Worm (Caenorhabditis elegans) whole organism, early embryonic: Measurements from ENCODE around the gene D1054.3.

Source experiments
- F13C5.2 ChIP-seq: sonication (generic microtip); optimal IDR thresholded peaks from 2 replicates; lab custom pipeline; 2017; ENCODE audit warnings: mild to moderate bottlenecking, missing genetic modification characterization, inconsistent platforms, missing compliant biosample characterization
- aly-1 ChIP-seq: sonication (generic microtip); optimal IDR thresholded peaks from 2 replicates; lab custom pipeline; 2016; ENCODE audit warnings: missing genetic modification characterization, missing compliant biosample characterization
- ama-1 ChIP-seq: fragments of 150-350 bp; optimal IDR thresholded peaks from 2 replicates; lab custom pipeline; 2014
- ceh-13 ChIP-seq: fragments of 200-800 bp; sonication (Bioruptor generic); optimal IDR thresholded peaks from 2 replicates; lab custom pipeline; 2018; ENCODE audit warnings: mild to moderate bottlenecking, missing genetic modification characterization, missing compliant biosample characterization
- ceh-36 ChIP-seq: sonication (generic microtip); optimal IDR thresholded peaks from 2 replicates; lab custom pipeline; 2016; ENCODE audit warnings: missing genetic modification characterization, inconsistent platforms, missing compliant biosample characterization
- ets-7 ChIP-seq: sonication (generic microtip); optimal IDR thresholded peaks from 2 replicates; lab custom pipeline; 2016; ENCODE audit warnings: missing genotype, missing genetic modification characterization, missing compliant biosample characterization
- flt-1 ChIP-seq: fragments of 200-800 bp; sonication (Bioruptor generic); IDR thresholded peaks from 2 replicates; pipeline ENCODE4 v1.3.6; 2022; ENCODE audit warnings: missing genetic modification characterization, missing compliant biosample characterization
- hmbx-1 ChIP-seq: sonication (generic microtip); optimal IDR thresholded peaks from 2 replicates; lab custom pipeline; 2016; ENCODE audit warnings: mild to moderate bottlenecking, missing genetic modification characterization, missing compliant biosample characterization
- hmg-4 ChIP-seq: fragments of 200-800 bp; sonication (Bioruptor generic); optimal IDR thresholded peaks from 2 replicates; lab custom pipeline; 2018; ENCODE audit warnings: mild to moderate bottlenecking, missing genetic modification characterization, missing compliant biosample characterization
- hnd-1 ChIP-seq: sonication (generic microtip); optimal IDR thresholded peaks from 2 replicates; lab custom pipeline; 2016; ENCODE audit warnings: missing genetic modification characterization, missing compliant biosample characterization
- scrt-1 ChIP-seq: fragments of 200-800 bp; sonication (Bioruptor generic); IDR thresholded peaks from 2 replicates; pipeline ENCODE4 v1.3.6; 2022; ENCODE audit warnings: missing genetic modification characterization, missing compliant biosample characterization
- sea-1 ChIP-seq: fragments of 200-800 bp; sonication (Bioruptor generic); conservative IDR thresholded peaks from 2 replicates; pipeline ENCODE4 v1.3.6; 2022; ENCODE audit warnings: missing genetic modification characterization, missing compliant biosample characterization
- tbx-11 ChIP-seq: fragments of 200-800 bp; sonication (Bioruptor generic); IDR thresholded peaks from 2 replicates; pipeline ENCODE4 v1.3.6; 2022; ENCODE audit warnings: missing genetic modification characterization, missing compliant biosample characterization
- tra-4 ChIP-seq: sonication (generic microtip); optimal IDR thresholded peaks from 2 replicates; lab custom pipeline; 2017; ENCODE audit warnings: missing genetic modification characterization, missing compliant biosample characterization

DNA sequence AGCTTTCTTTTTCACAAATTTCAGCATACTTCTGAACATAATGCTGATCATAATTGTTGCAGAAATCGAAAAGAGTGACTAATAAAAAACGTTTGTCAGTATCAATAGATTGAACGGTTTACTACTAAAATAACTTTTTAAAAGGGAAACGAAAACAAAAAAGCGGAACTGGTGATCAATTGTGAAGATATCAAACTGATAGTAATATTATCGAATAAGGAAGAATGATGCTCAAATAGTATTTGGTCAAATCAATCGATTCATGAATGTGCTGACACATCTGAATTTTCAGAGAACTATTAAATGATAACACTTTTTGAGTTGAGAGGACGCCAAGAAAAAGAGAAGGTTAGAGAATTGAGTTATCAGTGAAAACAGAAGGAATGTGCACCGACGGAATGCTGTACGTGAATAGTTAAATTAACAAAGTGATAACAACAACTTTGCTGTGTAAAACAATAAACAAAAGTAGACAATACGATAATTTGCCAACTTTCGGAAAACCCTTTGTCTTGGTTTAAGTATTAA, 5.3 kb downstream of the D1054.3 start, which contains the start of gene D1054.5:
- no peak for TF ChIP-seq scrt-1 (GFP tag; lab: Robert Waterston, UW)
- no peak for TF ChIP-seq sea-1 (GFP tag; lab: Robert Waterston, UW)
- TF ChIP-seq ama-1: no peak
- no peak for TF ChIP-seq hnd-1 (tag; lab: Kevin White, UChicago)
- no peak for TF ChIP-seq hmg-4
- TF ChIP-seq hmbx-1: no peak
- no peak for TF ChIP-seq tbx-11 (GFP tag; lab: Robert Waterston, UW)
- TF ChIP-seq ceh-13 (GFP tag; lab: Kevin White, UChicago): no peak
- TF ChIP-seq F13C5.2 (tag; lab: Kevin White, UChicago): no peak
- no peak for TF ChIP-seq tra-4 (tag; lab: Kevin White, UChicago)
- TF ChIP-seq ceh-36 (tag; lab: Kevin White, UChicago): no peak
- no peak for TF ChIP-seq flt-1
- TF ChIP-seq aly-1 (tag; lab: Kevin White, UChicago): no peak
- TF ChIP-seq ets-7 (tag; lab: Kevin White, UChicago): no peak
